Fruit fly (Drosophila melanogaster) whole organism, embryonic: ENCODE data around the gene CG15877.
A peak's percentile ranks its signal among the peaks of the same experiment; 100 is the strongest.

Source experiments
- Bgb ChIP-seq: fragments of 200-800 bp; sonication (Bioruptor generic); IDR thresholded peaks from 2 replicates; pipeline ENCODE4 v1.3.6; 2022; ENCODE audit warnings: missing biosample characterization, missing genetic modification characterization; ENCODE audit not compliant: partially characterized antibody
- CG12071 ChIP-seq: fragments of 200-800 bp; sonication (Bioruptor generic); optimal IDR thresholded peaks from 3 replicates; lab custom pipeline; 2018; ENCODE audit warnings: missing biosample characterization, mild to moderate bottlenecking, missing genetic modification characterization
- CG12659 ChIP-seq: fragments of 200-800 bp; sonication (Bioruptor generic); optimal IDR thresholded peaks from 3 replicates; lab custom pipeline; 2017; ENCODE audit warnings: mild to moderate bottlenecking, missing biosample characterization, missing genetic modification reagents, missing genetic modification characterization
- CG14014 ChIP-seq: fragments of 200-800 bp; sonication (Bioruptor generic); IDR thresholded peaks from 2 replicates; pipeline ENCODE4 v1.3.6; 2022; ENCODE audit warnings: missing biosample characterization, missing genetic modification characterization
- CG14965 ChIP-seq: fragments of 200-800 bp; sonication (Bioruptor generic); optimal IDR thresholded peaks from 2 replicates; lab custom pipeline; 2016; ENCODE audit warnings: missing biosample characterization, missing genetic modification characterization, borderline replicate concordance
- CG1529 ChIP-seq: fragments of 200-800 bp; sonication (Bioruptor generic); optimal IDR thresholded peaks from 3 replicates; lab custom pipeline; 2018; ENCODE audit warnings: missing biosample characterization, missing genetic modification characterization
- CG15696 ChIP-seq: fragments of 200-800 bp; sonication (Bioruptor generic); optimal IDR thresholded peaks from 2 replicates; lab custom pipeline; 2019; ENCODE audit warnings: missing biosample characterization, mild to moderate bottlenecking, missing genetic modification characterization, moderate library complexity
- CG16779 ChIP-seq: fragments of 200-800 bp; sonication (Bioruptor generic); IDR thresholded peaks from 2 replicates; pipeline ENCODE4 v1.3.6; 2022; ENCODE audit warnings: missing biosample characterization, missing genetic modification characterization
- CG32532 ChIP-seq: fragments of 200-800 bp; sonication (Bioruptor generic); IDR thresholded peaks from 2 replicates; pipeline ENCODE4 v1.3.6; 2022; ENCODE audit warnings: missing biosample characterization, missing genetic modification characterization
- CG5180 ChIP-seq: fragments of 200-800 bp; sonication (Bioruptor generic); optimal IDR thresholded peaks from 3 replicates; lab custom pipeline; 2017; ENCODE audit warnings: missing biosample characterization, missing genetic modification characterization, mild to moderate bottlenecking, moderate library complexity, missing genetic modification reagents
- CG6765 ChIP-seq: fragments of 200-800 bp; sonication (Bioruptor generic); optimal IDR thresholded peaks from 3 replicates; lab custom pipeline; 2017; ENCODE audit warnings: missing biosample characterization, mild to moderate bottlenecking, missing genetic modification characterization
- CG9727 ChIP-seq: fragments of 200-800 bp; sonication (Bioruptor generic); optimal IDR thresholded peaks from 3 replicates; lab custom pipeline; 2017; ENCODE audit warnings: missing biosample characterization, mild to moderate bottlenecking, missing genetic modification characterization
- CkIIα-i1 ChIP-seq: fragments of 200-800 bp; sonication (Bioruptor generic); IDR thresholded peaks from 2 replicates; pipeline ENCODE4 v1.3.6; 2022; ENCODE audit warnings: missing biosample characterization, missing genetic modification characterization
- CrebB ChIP-seq: fragments of 200-800 bp; sonication (Bioruptor generic); optimal IDR thresholded peaks from 3 replicates; lab custom pipeline; 2018; ENCODE audit warnings: missing biosample characterization, mild to moderate bottlenecking, missing genetic modification characterization
- Dip3 ChIP-seq: fragments of 200-800 bp; sonication (Bioruptor generic); optimal IDR thresholded peaks from 3 replicates; lab custom pipeline; 2016; ENCODE audit warnings: missing biosample characterization, missing genetic modification characterization
- Doc3 ChIP-seq: fragments of 200-800 bp; sonication (Bioruptor generic); IDR thresholded peaks from 3 replicates; pipeline ENCODE4 v1.3.6; 2022; ENCODE audit warnings: missing biosample characterization, missing genetic modification characterization; ENCODE audit not compliant: partially characterized antibody
- Elba2 ChIP-seq: fragments of 200-800 bp; sonication (Bioruptor generic); optimal IDR thresholded peaks from 3 replicates; lab custom pipeline; 2016; ENCODE audit warnings: missing biosample characterization, missing genetic modification characterization
- Fer1 ChIP-seq: fragments of 200-800 bp; sonication (Bioruptor generic); optimal IDR thresholded peaks from 2 replicates; lab custom pipeline; 2017; ENCODE audit warnings: missing biosample characterization, mild to moderate bottlenecking, missing genetic modification characterization
- HLH3B ChIP-seq: fragments of 200-800 bp; sonication (Bioruptor generic); IDR thresholded peaks from 2 replicates; pipeline ENCODE4 v1.3.6; 2022; ENCODE audit warnings: missing biosample characterization, missing genetic modification characterization
- HLH4C ChIP-seq: fragments of 200-800 bp; sonication (Bioruptor generic); IDR thresholded peaks from 3 replicates; pipeline ENCODE4 v1.3.6; 2022; ENCODE audit warnings: missing biosample characterization, missing genetic modification characterization; ENCODE audit not compliant: partially characterized antibody
- Lhr ChIP-seq: fragments of 200-800 bp; sonication (Bioruptor generic); optimal IDR thresholded peaks from 3 replicates; lab custom pipeline; 2017; ENCODE audit warnings: mild to moderate bottlenecking, missing biosample characterization, missing genetic modification reagents, missing genetic modification characterization
- Mad ChIP-seq: fragments of 200-800 bp; sonication (Bioruptor generic); optimal IDR thresholded peaks from 2 replicates; lab custom pipeline; 2016; ENCODE audit warnings: missing biosample characterization, missing genetic modification characterization
- Nf-YA ChIP-seq: fragments of 200-800 bp; sonication (Bioruptor generic); IDR thresholded peaks from 2 replicates; pipeline ENCODE4 v1.3.6; 2022; ENCODE audit warnings: missing biosample characterization, missing genetic modification characterization
- amos ChIP-seq: fragments of 200-800 bp; sonication (Bioruptor generic); IDR thresholded peaks from 2 replicates; pipeline ENCODE4 v1.3.6; 2022; ENCODE audit warnings: missing biosample characterization, missing genetic modification characterization; ENCODE audit not compliant: partially characterized antibody
- ato ChIP-seq: fragments of 200-800 bp; sonication (Bioruptor generic); IDR thresholded peaks from 2 replicates; pipeline ENCODE4 v1.3.6; 2022; ENCODE audit warnings: missing biosample characterization, missing genetic modification characterization; ENCODE audit not compliant: partially characterized antibody
- cad ChIP-seq: fragments of >200 bp; optimal IDR thresholded peaks from 2 replicates; lab custom pipeline; 2017; ENCODE audit warnings: missing biosample characterization, missing genetic modification characterization
- cato ChIP-seq: fragments of 200-800 bp; sonication (Bioruptor generic); optimal IDR thresholded peaks from 2 replicates; lab custom pipeline; 2016; ENCODE audit warnings: missing biosample characterization, missing genetic modification characterization, borderline replicate concordance
- caup ChIP-seq: fragments of 200-800 bp; sonication (Bioruptor generic); optimal IDR thresholded peaks from 3 replicates; lab custom pipeline; 2017; ENCODE audit warnings: missing biosample characterization, mild to moderate bottlenecking, missing genetic modification characterization, moderate library complexity; ENCODE audit not compliant: severe bottlenecking
- dan ChIP-seq: fragments of 200-800 bp; sonication (Bioruptor generic); IDR thresholded peaks from 2 replicates; pipeline ENCODE4 v1.3.6; 2022; ENCODE audit warnings: missing biosample characterization, missing genetic modification characterization
- dimm ChIP-seq: fragments of 200-800 bp; sonication (Bioruptor generic); IDR thresholded peaks from 2 replicates; pipeline ENCODE4 v1.3.6; 2022; ENCODE audit warnings: missing biosample characterization, missing genetic modification characterization
- dmrt99B ChIP-seq: fragments of 200-800 bp; sonication (Bioruptor generic); optimal IDR thresholded peaks from 2 replicates; lab custom pipeline; 2018; ENCODE audit warnings: missing biosample characterization, mild to moderate bottlenecking, missing genetic modification characterization, moderate library complexity
- dpn ChIP-seq, 2 experiments: fragments of 200-800 bp; sonication (Bioruptor generic); optimal IDR thresholded peaks; 3 replicates each; lab custom pipeline; 2016; ENCODE audit warnings: missing biosample characterization in 2 of 2, missing genetic modification characterization in 2 of 2
- dysf ChIP-seq: fragments of 200-800 bp; sonication (Bioruptor generic); IDR thresholded peaks from 3 replicates; pipeline ENCODE4 v1.3.6; 2022; ENCODE audit warnings: missing biosample characterization, missing genetic modification characterization
- eve ChIP-seq, 2 experiments: fragments of >200 bp; optimal IDR thresholded peaks; 2 replicates each; lab custom pipeline; 2017; ENCODE audit warnings: missing biosample characterization in 2 of 2, missing genetic modification characterization in 2 of 2
- eyg ChIP-seq: fragments of 200-800 bp; sonication (Bioruptor generic); optimal IDR thresholded peaks from 3 replicates; lab custom pipeline; 2016; ENCODE audit warnings: missing biosample characterization, missing genetic modification characterization
- fu2 ChIP-seq: fragments of 200-800 bp; sonication (Bioruptor generic); optimal IDR thresholded peaks from 2 replicates; lab custom pipeline; 2016; ENCODE audit warnings: missing biosample characterization, missing genetic modification characterization
- grn ChIP-seq: fragments of 200-800 bp; sonication (Bioruptor generic); optimal IDR thresholded peaks from 3 replicates; lab custom pipeline; 2017; ENCODE audit warnings: missing biosample characterization, missing genetic modification characterization
- gsb ChIP-seq: fragments of 200-800 bp; sonication (Bioruptor generic); IDR thresholded peaks from 2 replicates; pipeline ENCODE4 v1.3.6; 2022; ENCODE audit warnings: missing biosample characterization, missing genetic modification characterization
- hkb ChIP-seq, 2 experiments: fragments of 200-800 bp in 1 of 2; fragments of >200 bp in 1 of 2; sonication (Bioruptor generic) in 1 of 2; IDR thresholded peaks in 1 of 2; optimal IDR thresholded peaks in 1 of 2; 2 replicates each; pipeline versions ENCODE4 v1.3.6 to Lab custom; 2017 to 2022; ENCODE audit warnings: missing biosample characterization in 1 of 2, missing genetic modification characterization in 1 of 2
- jumu ChIP-seq: fragments of 200-800 bp; sonication (Bioruptor generic); optimal IDR thresholded peaks from 3 replicates; lab custom pipeline; 2016; ENCODE audit warnings: missing biosample characterization, missing genetic modification characterization
- kay ChIP-seq: fragments of 200-800 bp; sonication (Bioruptor generic); optimal IDR thresholded peaks from 2 replicates; lab custom pipeline; 2016; ENCODE audit warnings: missing biosample characterization, missing genetic modification characterization
- lab ChIP-seq: fragments of 200-800 bp; sonication (Bioruptor generic); optimal IDR thresholded peaks from 3 replicates; lab custom pipeline; 2017; ENCODE audit warnings: missing biosample characterization, missing genetic modification characterization, mild to moderate bottlenecking, moderate library complexity, missing genetic modification reagents
- peb ChIP-seq: fragments of 200-800 bp; sonication (Bioruptor generic); IDR thresholded peaks from 2 replicates; pipeline ENCODE4 v1.3.6; 2022; ENCODE audit warnings: missing biosample characterization, missing genetic modification characterization
- psq ChIP-seq: fragments of 200-800 bp; sonication (Bioruptor generic); optimal IDR thresholded peaks from 2 replicates; lab custom pipeline; 2017; ENCODE audit warnings: missing biosample characterization, missing genetic modification characterization
- stc ChIP-seq: fragments of 200-800 bp; sonication (Bioruptor generic); IDR thresholded peaks from 2 replicates; pipeline ENCODE4 v1.3.6; 2022; ENCODE audit warnings: missing biosample characterization, missing genetic modification characterization
- tna ChIP-seq: fragments of 200-800 bp; sonication (Bioruptor generic); IDR thresholded peaks from 2 replicates; pipeline ENCODE4 v1.3.6; 2022; ENCODE audit warnings: missing biosample characterization, missing genetic modification characterization; ENCODE audit not compliant: partially characterized antibody
- ttk ChIP-seq: fragments of 200-800 bp; sonication (Bioruptor generic); IDR thresholded peaks from 2 replicates; pipeline ENCODE4 v2.1.2; 2022; ENCODE audit warnings: missing biosample characterization, missing genetic modification characterization
- twi ChIP-seq: fragments of 200-800 bp; optimal IDR thresholded peaks from 2 replicates; lab custom pipeline; 2019; ENCODE audit warnings: missing biosample characterization, mild to moderate bottlenecking, missing genetic modification characterization, moderate library complexity
- vvl ChIP-seq: fragments of 200-800 bp; sonication (Bioruptor generic); IDR thresholded peaks from 2 replicates; pipeline ENCODE4 v1.3.6; 2022; ENCODE audit warnings: missing biosample characterization, missing genetic modification characterization

Gene CG15877

dm6 chr3L:2377114-2377783 lies at the start of gene CG15877, which contains the start of gene Svil:
TSS of gene CG15877 (minus strand) at chr3L:2377556.
TSS of gene Svil (plus strand) at chr3L:2377655.
- peak; percentile 76 for TF ChIP-seq kay (GFP tag; lab: Kevin White, UChicago)
- no peak for TF ChIP-seq Dip3
- no peak for TF ChIP-seq cato (GFP tag; lab: Kevin White, UChicago)
- no peak for TF ChIP-seq Lhr
- no peak for TF ChIP-seq grn (GFP tag; lab: Kevin White, UChicago)
- no peak for TF ChIP-seq caup (GFP tag; lab: Kevin White, UChicago)
- TF ChIP-seq CkIIα-i1 (GFP tag; lab: Robert Waterston, UW), result no peak
- TF ChIP-seq gsb (GFP tag; lab: Robert Waterston, UW), result no peak
- no peak for TF ChIP-seq twi (tag; lab: Kevin White, UChicago)
- TF ChIP-seq fu2 (GFP tag; lab: Kevin White, UChicago), result no peak
- TF ChIP-seq CG6765 (GFP tag; lab: Kevin White, UChicago), result no peak
- TF ChIP-seq lab (GFP tag; lab: Kevin White, UChicago), result peak; percentile 2
- TF ChIP-seq dmrt99B, result no peak
- no peak for TF ChIP-seq amos (GFP tag; lab: Robert Waterston, UW)
- TF ChIP-seq CG16779 (GFP tag; lab: Robert Waterston, UW), result no peak
- TF ChIP-seq Bgb, result peak; percentile 50
- 0 out of 3 replicates have a peak, but pooled peaks have one; percentile 30 for TF ChIP-seq Doc3 (GFP tag; lab: Robert Waterston, UW)
- no peak for TF ChIP-seq eve (GFP tag; optimal IDR thresholded peaks at IDR 0.05; lab: Kevin White, UChicago)
- no peak for TF ChIP-seq psq
- TF ChIP-seq Nf-YA (GFP tag; lab: Robert Waterston, UW), result no peak
- TF ChIP-seq dpn (GFP tag; optimal IDR thresholded peaks at IDR 0.05; lab: Kevin White, UChicago), result peak in 1 of 2 experiments; percentile 36
- no peak for TF ChIP-seq dan (GFP tag; lab: Robert Waterston, UW)
- no peak for TF ChIP-seq stc (GFP tag; lab: Robert Waterston, UW)
- TF ChIP-seq hkb (optimal IDR thresholded peaks at IDR 0.05; lab: Kevin White, UChicago), result peak; percentile 72
- no peak for TF ChIP-seq hkb (GFP tag; IDR thresholded peaks at IDR 0.05; lab: Robert Waterston, UW)
- TF ChIP-seq CG14014, result peak; percentile 18; the same call in 1 of the 2 replicates
- TF ChIP-seq CG12659, result peak; percentile 36
- TF ChIP-seq Elba2 (GFP tag; lab: Kevin White, UChicago), result no peak
- peak; percentile 45; the same call in 1 of the 2 replicates for TF ChIP-seq ato
- no peak for TF ChIP-seq CrebB
- TF ChIP-seq CG5180 (GFP tag; lab: Kevin White, UChicago), result no peak
- peak; percentile 46; the same call in 2 of the 3 replicates for TF ChIP-seq HLH4C (GFP tag; lab: Robert Waterston, UW)
- no peak for TF ChIP-seq CG14965
- no peak; the same call in 1 of the 2 replicates for TF ChIP-seq vvl
- no peak for TF ChIP-seq ttk (GFP tag; lab: Robert Waterston, UW)
- no peak for TF ChIP-seq dysf (GFP tag; lab: Robert Waterston, UW)
- TF ChIP-seq CG1529, result no peak
- no peak for TF ChIP-seq cad (GFP tag; lab: Kevin White, UChicago)
- no peak for TF ChIP-seq jumu (GFP tag; lab: Kevin White, UChicago)
- no peak for TF ChIP-seq tna
- peak; percentile 12; the same call in 1 of the 2 replicates for TF ChIP-seq CG32532 (GFP tag; lab: Robert Waterston, UW)
- TF ChIP-seq Fer1 (GFP tag; lab: Kevin White, UChicago), result peak; percentile 4
- TF ChIP-seq CG12071 (GFP tag; lab: Kevin White, UChicago), result no peak
- no peak for TF ChIP-seq eyg
- no peak for TF ChIP-seq peb (GFP tag; lab: Robert Waterston, UW)
- no peak for TF ChIP-seq HLH3B (GFP tag; lab: Robert Waterston, UW)
- no peak for TF ChIP-seq CG15696 (tag; lab: Kevin White, UChicago)
- TF ChIP-seq CG9727 (GFP tag; lab: Kevin White, UChicago), result no peak
- TF ChIP-seq dimm, result no peak
- TF ChIP-seq Mad (GFP tag; lab: Kevin White, UChicago), result peak; percentile 41
